Worm (Caenorhabditis elegans) whole organism, midembryonic: ENCODE results near the gene srxa-2.

Experiments used
- klf-2 ChIP-seq: fragments of 200-800 bp; sonication (Bioruptor generic); conservative IDR thresholded peaks from 2 replicates; pipeline ENCODE4 v1.3.6; 2022; ENCODE audit warnings: missing genetic modification reagents, missing genetic modification characterization, missing compliant biosample characterization
- ref-1 ChIP-seq: fragments of 200-800 bp; sonication (Bioruptor generic); conservative IDR thresholded peaks from 2 replicates; pipeline ENCODE4 v1.3.6; 2022; ENCODE audit warnings: missing genetic modification reagents, missing genetic modification characterization, missing compliant biosample characterization
- ztf-23 ChIP-seq: fragments of 200-800 bp; sonication (Bioruptor generic); IDR thresholded peaks from 2 replicates; pipeline ENCODE4 v1.3.6; 2022; ENCODE audit warnings: missing genetic modification reagents, missing genetic modification characterization, missing compliant biosample characterization

ce11 chrIV:9378272-9378671 lies 44.9 kb upstream of the srxa-2 start, which contains the start of gene C10C5.4:
- no peak for TF ChIP-seq ref-1
- TF ChIP-seq klf-2 (GFP tag; lab: Robert Waterston, UW), result no peak
- TF ChIP-seq ztf-23 (GFP tag; lab: Robert Waterston, UW), result no peak
